Worm (Caenorhabditis elegans): ENCODE data around the gene F32B6.4.

DNA sequence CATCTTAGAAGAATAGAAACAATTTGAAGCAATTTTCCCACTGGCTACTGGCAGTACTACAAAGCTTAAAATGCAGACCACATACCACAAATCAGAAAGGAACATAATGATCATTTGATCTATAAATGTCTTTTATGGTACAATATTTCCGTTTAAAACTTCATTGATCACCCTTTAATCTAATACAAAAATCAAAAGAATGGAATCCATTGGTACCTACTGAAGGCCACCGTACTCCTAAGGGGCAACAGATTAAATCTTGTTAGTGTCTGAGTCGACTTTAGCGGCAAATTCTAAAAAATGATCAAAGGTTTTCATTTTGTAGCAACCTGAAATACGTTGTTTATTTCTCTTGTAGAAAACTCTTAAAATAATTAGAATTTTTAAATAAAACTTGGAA, 19.6 kb downstream of the F32B6.4 start:
- TF ChIP-seq zag-1 (tag; optimal IDR thresholded peaks at IDR 0.05), result no peak
- TF ChIP-seq ceh-82 (tag; optimal IDR thresholded peaks at IDR 0.05), result no peak
- no peak for TF ChIP-seq ceh-9 (tag; optimal IDR thresholded peaks at IDR 0.05)
- TF ChIP-seq ZK546.5 (tag; optimal IDR thresholded peaks at IDR 0.05), result no peak
- no peak for TF ChIP-seq fkh-10 (GFP tag; optimal IDR thresholded peaks at IDR 0.05)
- no peak for TF ChIP-seq ama-1 (optimal IDR thresholded peaks at IDR 0.05)
- no peak for TF ChIP-seq unc-39 (tag; optimal IDR thresholded peaks at IDR 0.05)
- no peak for TF ChIP-seq lsy-12 (tag; optimal IDR thresholded peaks at IDR 0.05)
- no peak for TF ChIP-seq pha-4 (tag; optimal IDR thresholded peaks at IDR 0.05)
- no peak for TF ChIP-seq nfya-1 (tag; optimal IDR thresholded peaks at IDR 0.05; ENCODE audit: insufficient read depth)
- no peak for TF ChIP-seq nhr-77 (tag; optimal IDR thresholded peaks at IDR 0.05)
- no peak for TF ChIP-seq nhr-12 (tag; optimal IDR thresholded peaks at IDR 0.05)
- TF ChIP-seq nhr-25 (tag; optimal IDR thresholded peaks at IDR 0.05), result peak; percentile 3
